Worm (Caenorhabditis elegans): ENCODE data around the gene nhr-55.

DNA sequence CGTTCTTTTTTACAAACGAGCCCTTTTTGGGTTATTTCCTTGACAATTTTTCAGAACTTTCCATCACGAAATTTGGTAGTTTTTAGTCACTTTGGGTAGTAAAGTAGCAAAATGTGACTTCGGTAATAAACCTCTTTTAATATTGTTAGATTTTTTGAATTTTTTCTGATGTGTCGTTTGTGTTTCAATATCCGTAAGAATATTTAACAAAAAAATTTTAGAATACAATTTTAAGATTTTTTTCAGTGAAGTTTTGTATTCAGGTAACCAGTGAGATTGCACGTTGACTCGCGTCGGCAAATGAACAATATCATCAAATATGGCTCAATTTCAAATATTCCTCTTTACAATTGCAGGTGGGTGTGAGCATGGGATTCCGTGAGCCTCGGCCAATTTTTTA lies 5.4 kb upstream of the nhr-55 start, which contains the start of gene srt-31:
- TF ChIP-seq aptf-2 (GFP tag; conservative IDR thresholded peaks at IDR 0.05) (no peak), ztf-25 (GFP tag; IDR thresholded peaks at IDR 0.05) (no peak)
